Worm (Caenorhabditis elegans) whole organism, young adult: ENCODE data around the gene swt-4.

Experiments
- B0035.1 ChIP-seq: sonication (generic microtip); optimal IDR thresholded peaks from 2 replicates; lab custom pipeline; 2016; ENCODE audit warnings: missing genetic modification characterization, mild to moderate bottlenecking, missing compliant biosample characterization, missing genotype, missing genetic modification reagents
- C06A6.2 ChIP-seq: fragments of 200-800 bp; sonication (Bioruptor generic); conservative IDR thresholded peaks from 2 replicates; pipeline ENCODE4 v1.3.6; 2022; ENCODE audit warnings: missing genetic modification characterization, missing compliant biosample characterization
- D2030.7 ChIP-seq: fragments of 200-800 bp; sonication (Bioruptor generic); IDR thresholded peaks from 2 replicates; pipeline ENCODE4 v1.3.6; 2022; ENCODE audit warnings: missing genetic modification reagents, missing genetic modification characterization, missing compliant biosample characterization
- F33H1.4 ChIP-seq: fragments of 200-800 bp; sonication (Bioruptor generic); IDR thresholded peaks from 2 replicates; pipeline ENCODE4 v1.3.6; 2022; ENCODE audit warnings: missing genetic modification reagents, missing genetic modification characterization, missing compliant biosample characterization
- F37B4.10 ChIP-seq: fragments of 200-800 bp; sonication (Bioruptor generic); IDR thresholded peaks from 2 replicates; pipeline ENCODE4 v1.3.6; 2022; ENCODE audit warnings: missing genetic modification characterization, missing compliant biosample characterization
- F55B11.4 ChIP-seq: sonication (generic microtip); optimal IDR thresholded peaks from 2 replicates; lab custom pipeline; 2016; ENCODE audit warnings: missing compliant biosample characterization, missing genetic modification characterization, borderline replicate concordance; ENCODE audit not compliant: insufficient read depth
- F57C9.4 ChIP-seq: sonication (generic microtip); optimal IDR thresholded peaks from 2 replicates; lab custom pipeline; 2017; ENCODE audit warnings: mild to moderate bottlenecking, missing genetic modification characterization, missing compliant biosample characterization
- T07F8.4 ChIP-seq: sonication (generic microtip); optimal IDR thresholded peaks from 2 replicates; lab custom pipeline; 2016; ENCODE audit warnings: mild to moderate bottlenecking, missing genetic modification characterization, moderate library complexity, missing compliant biosample characterization
- Y53G8AR.9 ChIP-seq: fragments of 200-800 bp; sonication (Bioruptor generic); conservative IDR thresholded peaks from 2 replicates; pipeline ENCODE4 v1.3.6; 2022; ENCODE audit warnings: missing genetic modification reagents, missing genetic modification characterization, missing compliant biosample characterization
- Y67H2A.10 ChIP-seq: fragments of 200-800 bp; sonication (Bioruptor generic); conservative IDR thresholded peaks from 2 replicates; pipeline ENCODE4 v1.3.6; 2022; ENCODE audit warnings: missing genetic modification reagents, missing genetic modification characterization, missing compliant biosample characterization
- akir-1 ChIP-seq: fragments of 200-800 bp; sonication (Bioruptor generic); optimal IDR thresholded peaks from 2 replicates; lab custom pipeline; 2018; ENCODE audit warnings: mild to moderate bottlenecking, missing genetic modification characterization, moderate library complexity, missing compliant biosample characterization
- attf-5 ChIP-seq: fragments of 200-800 bp; sonication (Bioruptor generic); optimal IDR thresholded peaks from 2 replicates; lab custom pipeline; 2018; ENCODE audit warnings: mild to moderate bottlenecking, missing genetic modification characterization, missing compliant biosample characterization
- attf-6 ChIP-seq: fragments of 200-800 bp; sonication (Bioruptor generic); IDR thresholded peaks from 2 replicates; pipeline ENCODE4 v1.3.6; 2022; ENCODE audit warnings: missing genetic modification reagents, missing genetic modification characterization, missing compliant biosample characterization
- cebp-1 ChIP-seq, 2 experiments: fragments of 200-800 bp in 1 of 2; sonication (Bioruptor generic) in 1 of 2; sonication (generic microtip) in 1 of 2; IDR thresholded peaks in 1 of 2; optimal IDR thresholded peaks in 1 of 2; 2 replicates each; pipeline versions ENCODE4 v1.3.6 to Lab custom; 2017 to 2022; ENCODE audit warnings: missing compliant biosample characterization in 2 of 2, missing genetic modification characterization in 2 of 2, mild to moderate bottlenecking in 1 of 2, missing genetic modification reagents in 1 of 2, moderate library complexity in 1 of 2
- cebp-2 ChIP-seq: fragments of 200-800 bp; sonication (Bioruptor generic); IDR thresholded peaks from 2 replicates; pipeline ENCODE4 v1.3.6; 2022; ENCODE audit warnings: missing genetic modification characterization, missing compliant biosample characterization
- ceh-100 ChIP-seq: fragments of 200-800 bp; sonication (Bioruptor generic); IDR thresholded peaks from 2 replicates; pipeline ENCODE4 v1.3.6; 2022; ENCODE audit warnings: missing genetic modification reagents, missing genetic modification characterization, missing compliant biosample characterization
- ceh-27 ChIP-seq: fragments of 200-800 bp; sonication (Bioruptor generic); optimal IDR thresholded peaks from 2 replicates; lab custom pipeline; 2018; ENCODE audit warnings: mild to moderate bottlenecking, missing genetic modification characterization, moderate library complexity, missing compliant biosample characterization
- ceh-58 ChIP-seq: fragments of 200-800 bp; sonication (Bioruptor generic); IDR thresholded peaks from 2 replicates; pipeline ENCODE4 v1.3.6; 2022; ENCODE audit warnings: missing genetic modification characterization, missing compliant biosample characterization
- ceh-79 ChIP-seq: sonication (generic microtip); optimal IDR thresholded peaks from 2 replicates; lab custom pipeline; 2017; ENCODE audit warnings: mild to moderate bottlenecking, missing genetic modification characterization, missing compliant biosample characterization
- dox-1 ChIP-seq: fragments of 200-800 bp; sonication (Bioruptor generic); IDR thresholded peaks from 2 replicates; pipeline ENCODE4 v1.3.6; 2022; ENCODE audit warnings: missing genetic modification reagents, missing genetic modification characterization, missing compliant biosample characterization
- efl-1 ChIP-seq: fragments of 150-350 bp; optimal IDR thresholded peaks from 2 replicates; lab custom pipeline; 2014; ENCODE audit warnings: missing biosample characterization, missing genetic modification reagents, missing genetic modification characterization
- egrh-3 ChIP-seq: fragments of 200-800 bp; sonication (Bioruptor generic); IDR thresholded peaks from 2 replicates; pipeline ENCODE4 v1.3.6; 2022; ENCODE audit warnings: missing genetic modification reagents, missing genetic modification characterization, missing compliant biosample characterization
- ekl-4 ChIP-seq: fragments of 200-800 bp; sonication (Bioruptor generic); IDR thresholded peaks from 2 replicates; pipeline ENCODE4 v1.3.6; 2022; ENCODE audit warnings: missing genetic modification reagents, missing genetic modification characterization, missing compliant biosample characterization
- hmg-1.2 ChIP-seq: fragments of 200-800 bp; sonication (Bioruptor generic); IDR thresholded peaks from 2 replicates; pipeline ENCODE4 v1.3.6; 2022; ENCODE audit warnings: missing genetic modification reagents, missing genetic modification characterization, missing compliant biosample characterization
- let-607 ChIP-seq, 2 experiments: fragments of 200-800 bp in 1 of 2; sonication (Bioruptor generic) in 1 of 2; sonication (generic microtip) in 1 of 2; optimal IDR thresholded peaks; 2 replicates each; lab custom pipeline; 2016 to 2018; ENCODE audit warnings: mild to moderate bottlenecking in 2 of 2, missing compliant biosample characterization in 2 of 2, missing genetic modification characterization in 2 of 2, moderate library complexity in 2 of 2, missing genotype in 1 of 2
- lin-26 ChIP-seq: fragments of 200-800 bp; sonication (Bioruptor generic); IDR thresholded peaks from 2 replicates; pipeline ENCODE4 v1.3.6; 2022; ENCODE audit warnings: missing genetic modification reagents, missing genetic modification characterization, missing compliant biosample characterization
- lin-40 ChIP-seq: sonication (generic microtip); optimal IDR thresholded peaks from 2 replicates; lab custom pipeline; 2016; ENCODE audit warnings: missing genetic modification characterization, mild to moderate bottlenecking, missing compliant biosample characterization, missing genotype, missing genetic modification reagents
- lir-1 ChIP-seq: fragments of 200-800 bp; sonication (Bioruptor generic); conservative IDR thresholded peaks from 2 replicates; pipeline ENCODE4 v1.3.6; 2022; ENCODE audit warnings: missing genetic modification reagents, missing genetic modification characterization, missing compliant biosample characterization
- madf-3 ChIP-seq: fragments of 200-800 bp; sonication (Bioruptor generic); IDR thresholded peaks from 2 replicates; pipeline ENCODE4 v1.3.6; 2022; ENCODE audit warnings: missing genetic modification reagents, missing genetic modification characterization, missing compliant biosample characterization
- madf-8 ChIP-seq: fragments of 200-800 bp; sonication (Bioruptor generic); conservative IDR thresholded peaks from 2 replicates; pipeline ENCODE4 v1.3.6; 2022; ENCODE audit warnings: missing genetic modification reagents, missing genetic modification characterization, missing compliant biosample characterization
- mcd-1 ChIP-seq: fragments of 200-800 bp; sonication (Bioruptor generic); IDR thresholded peaks from 2 replicates; pipeline ENCODE4 v1.3.6; 2022; ENCODE audit warnings: missing genetic modification reagents, missing genetic modification characterization, missing compliant biosample characterization
- mel-28 ChIP-seq: sonication (generic microtip); optimal IDR thresholded peaks from 2 replicates; lab custom pipeline; 2016; ENCODE audit warnings: borderline replicate concordance, mild to moderate bottlenecking, missing genetic modification characterization, missing compliant biosample characterization
- mxl-1 ChIP-seq: sonication (generic microtip); optimal IDR thresholded peaks from 2 replicates; lab custom pipeline; 2016; ENCODE audit warnings: missing genetic modification characterization, missing compliant biosample characterization
- nfyb-1 ChIP-seq: fragments of 200-800 bp; sonication (Bioruptor generic); IDR thresholded peaks from 2 replicates; pipeline ENCODE4 v1.3.6; 2022; ENCODE audit warnings: missing genetic modification reagents, missing genetic modification characterization, missing compliant biosample characterization
- nhr-120 ChIP-seq: fragments of 200-800 bp; sonication (Bioruptor generic); IDR thresholded peaks from 2 replicates; pipeline ENCODE4 v1.3.6; 2022; ENCODE audit warnings: missing genetic modification characterization, missing compliant biosample characterization
- nhr-80 ChIP-seq: sonication (generic microtip); optimal IDR thresholded peaks from 2 replicates; lab custom pipeline; 2016; ENCODE audit warnings: missing genetic modification characterization, missing compliant biosample characterization
- nhr-90 ChIP-seq: sonication (generic microtip); optimal IDR thresholded peaks from 2 replicates; lab custom pipeline; 2016; ENCODE audit warnings: missing genotype, mild to moderate bottlenecking, missing genetic modification characterization, missing compliant biosample characterization
- sdz-38 ChIP-seq: sonication (generic microtip); optimal IDR thresholded peaks from 2 replicates; lab custom pipeline; 2016; ENCODE audit warnings: missing genotype, missing genetic modification characterization, missing compliant biosample characterization
- snpc-1.1 ChIP-seq: sonication (generic microtip); optimal IDR thresholded peaks from 2 replicates; lab custom pipeline; 2017; ENCODE audit warnings: missing genetic modification characterization, mild to moderate bottlenecking, missing compliant biosample characterization, antibody characterized with exemption, moderate library complexity, missing genotype, missing genetic modification reagents; ENCODE audit not compliant: insufficient read depth
- zfh-2 ChIP-seq: fragments of 200-800 bp; sonication (Bioruptor generic); conservative IDR thresholded peaks from 2 replicates; pipeline ENCODE4 v1.3.6; 2022; ENCODE audit warnings: missing genetic modification reagents, missing genetic modification characterization, missing compliant biosample characterization

The swt-4 gene

ce11 chrIII:10633403-10633674 lies 4.4 kb upstream of the swt-4 start, which contains the start of gene Y39A1A.9:
Gene Y39A1A.9, minus strand, starts transcription at chrIII:10633501.
- TF ChIP-seq Y67H2A.10 (GFP tag; lab: Robert Waterston, UW): no peak
- no peak for TF ChIP-seq mel-28
- no peak for TF ChIP-seq ceh-58 (GFP tag; lab: Robert Waterston, UW)

ce11 chrIII:10632590-10633402 lies 3.9 kb upstream of the swt-4 start, which contains the start of gene Y39A1A.10:
Gene Y39A1A.10, plus strand, starts transcription at chrIII:10632728.
- TF ChIP-seq madf-8 (GFP tag; lab: Robert Waterston, UW): no peak
- no peak for TF ChIP-seq cebp-2 (GFP tag; lab: Robert Waterston, UW)
- TF ChIP-seq egrh-3: peak; percentile 95
- no peak for TF ChIP-seq nhr-90 (tag; lab: Kevin White, UChicago)
- TF ChIP-seq zfh-2 (GFP tag; lab: Robert Waterston, UW): peak; percentile 84
- TF ChIP-seq snpc-1.1 (tag; lab: Kevin White, UChicago): no peak
- 0 out of 2 replicates have a peak, but pooled peaks have one; percentile 54 for TF ChIP-seq nfyb-1 (GFP tag; lab: Robert Waterston, UW)
- no peak for TF ChIP-seq nhr-120 (GFP tag; lab: Robert Waterston, UW)
- no peak for TF ChIP-seq T07F8.4 (tag; lab: Kevin White, UChicago)
- TF ChIP-seq ekl-4 (GFP tag; lab: Robert Waterston, UW): no peak
- TF ChIP-seq cebp-1 (GFP tag; IDR thresholded peaks at IDR 0.05; lab: Robert Waterston, UW): no peak
- TF ChIP-seq cebp-1 (tag; optimal IDR thresholded peaks at IDR 0.05; lab: Kevin White, UChicago): peak; percentile 4
- no peak for TF ChIP-seq ceh-79 (tag; lab: Kevin White, UChicago)
- 0 out of 2 replicates have a peak, but pooled peaks have one; percentile 74 for TF ChIP-seq ceh-58 (GFP tag; lab: Robert Waterston, UW)
- no peak for TF ChIP-seq C06A6.2
- no peak for TF ChIP-seq madf-3 (GFP tag; lab: Robert Waterston, UW)
- 0 out of 2 replicates have a peak, but pooled peaks have one; percentile 11 for TF ChIP-seq lin-26 (GFP tag; lab: Robert Waterston, UW)
- TF ChIP-seq Y53G8AR.9 (GFP tag; lab: Robert Waterston, UW): no peak
- no peak for TF ChIP-seq D2030.7
- no peak for TF ChIP-seq ceh-27 (GFP tag; lab: Kevin White, UChicago)

- TF ChIP-seq sdz-38: no peak
- TF ChIP-seq C06A6.2: no peak
- TF ChIP-seq mxl-1 (tag; lab: Kevin White, UChicago): no peak
- no peak for TF ChIP-seq akir-1
These were observed 3.0 kb upstream of the swt-4 start for ce11 chrIII:10631870-10632509.

- no peak for TF ChIP-seq nhr-80 (tag; lab: Kevin White, UChicago)
- TF ChIP-seq efl-1 (GFP tag; lab: Kevin White, UChicago): no peak
- no peak for TF ChIP-seq sdz-38
- TF ChIP-seq B0035.1 (tag; lab: Kevin White, UChicago): no peak
- no peak for TF ChIP-seq dox-1 (GFP tag; lab: Robert Waterston, UW)
These were observed 852 bp upstream of the swt-4 start for ce11 chrIII:10629795-10630194.

ce11 chrIII:10628360-10628759 lies 583 bp downstream of the swt-4 start:
- TF ChIP-seq hmg-1.2 (GFP tag; lab: Robert Waterston, UW) (peak; percentile 99), F37B4.10 (GFP tag; lab: Robert Waterston, UW) (no peak), lir-1 (GFP tag; lab: Robert Waterston, UW) (no peak), lin-40 (peak; percentile 32), mcd-1 (GFP tag; lab: Robert Waterston, UW) (peak; percentile 24; the same call in 1 of the 2 replicates), attf-5 (GFP tag; lab: Kevin White, UChicago) (peak; percentile 24), F57C9.4 (tag; lab: Kevin White, UChicago) (no peak), ceh-100 (no peak), F55B11.4 (tag; lab: Kevin White, UChicago) (no peak), let-607 (tag; optimal IDR thresholded peaks at IDR 0.05; lab: Kevin White, UChicago) (peak in 1 of 2 experiments; percentile 1), F33H1.4 (peak; percentile 14; the same call in 1 of the 2 replicates), attf-6 (GFP tag; lab: Robert Waterston, UW) (no peak)
